Worm (Caenorhabditis elegans): Measurements from ENCODE around the gene egg-1.

Gene egg-1

DNA sequence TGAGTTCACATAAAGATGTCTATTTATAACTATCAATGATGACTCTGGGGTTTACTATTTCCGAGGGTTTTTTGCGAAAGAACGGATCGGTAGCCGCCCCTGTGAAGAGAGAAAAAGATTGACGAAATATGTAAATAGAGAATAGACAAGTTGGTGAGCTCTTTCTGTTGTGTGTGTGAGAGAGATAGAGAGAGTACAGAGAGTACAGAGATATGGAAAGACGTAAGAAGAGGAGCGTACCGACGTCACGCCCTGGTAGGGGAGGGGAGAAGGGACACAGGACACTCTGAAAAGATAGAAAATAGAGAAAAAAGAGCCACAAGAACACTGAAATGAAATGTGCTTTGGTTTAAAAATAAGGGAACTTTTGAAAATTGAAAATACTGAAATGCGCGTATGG is 39.7 kb upstream of the egg-1 start:
- TF ChIP-seq irx-1 (tag; optimal IDR thresholded peaks at IDR 0.05) = no peak
- no peak for TF ChIP-seq unc-130 (tag; optimal IDR thresholded peaks at IDR 0.05)
- TF ChIP-seq pag-3 (tag; optimal IDR thresholded peaks at IDR 0.05; ENCODE audit: borderline replicate concordance, insufficient read depth) = no peak
- TF ChIP-seq aly-2 (tag; optimal IDR thresholded peaks at IDR 0.05) = no peak
- TF ChIP-seq ama-1 (optimal IDR thresholded peaks at IDR 0.05) = no peak
- peak; percentile 55 for TF ChIP-seq snu-23 (GFP tag; optimal IDR thresholded peaks at IDR 0.05)
- no peak for TF ChIP-seq ces-1 (GFP tag; optimal IDR thresholded peaks at IDR 0.05)
- TF ChIP-seq sox-4 (tag; optimal IDR thresholded peaks at IDR 0.05) = no peak
- TF ChIP-seq dpl-1 (GFP tag; optimal IDR thresholded peaks at IDR 0.05) = peak in 1 of 3 experiments; percentile 32
- TF ChIP-seq nhr-20 (tag; optimal IDR thresholded peaks at IDR 0.05) = peak; percentile 34
- peak; percentile 43 for TF ChIP-seq rnt-1 (tag; optimal IDR thresholded peaks at IDR 0.05)
- peak; percentile 29 to 30 for TF ChIP-seq efl-1 (optimal IDR thresholded peaks at IDR 0.05)
- no peak for TF ChIP-seq efl-1 (GFP tag; optimal IDR thresholded peaks at IDR 0.05 in 1 of 2)
- TF ChIP-seq zag-1 (tag; optimal IDR thresholded peaks at IDR 0.05) = no peak
- no peak for TF ChIP-seq ceh-8 (GFP tag; optimal IDR thresholded peaks at IDR 0.05)
- TF ChIP-seq nhr-28 (tag; optimal IDR thresholded peaks at IDR 0.05) = no peak
- no peak for TF ChIP-seq pqm-1 (tag; optimal IDR thresholded peaks at IDR 0.05)
- peak; percentile 33 for TF ChIP-seq fos-1 (tag; optimal IDR thresholded peaks at IDR 0.05)
- TF ChIP-seq nhr-84 (tag; optimal IDR thresholded peaks at IDR 0.05) = no peak
- no peak for TF ChIP-seq nhr-90 (tag; optimal IDR thresholded peaks at IDR 0.05; ENCODE audit: poor library complexity)
- no peak for TF ChIP-seq zip-4 (GFP tag; optimal IDR thresholded peaks at IDR 0.05)
- no peak for TF ChIP-seq Y116A8C.19 (tag; optimal IDR thresholded peaks at IDR 0.05; ENCODE audit: borderline replicate concordance)
- no peak for TF ChIP-seq ceh-63 (GFP tag; optimal IDR thresholded peaks at IDR 0.05)
- peak; percentile 41 for TF ChIP-seq fkh-8 (tag; optimal IDR thresholded peaks at IDR 0.05)
- peak; percentile 64 for TF ChIP-seq nhr-71 (tag; optimal IDR thresholded peaks at IDR 0.05)
- peak in 1 of 2 experiments; percentile 19 for TF ChIP-seq mdl-1 (tag; optimal IDR thresholded peaks at IDR 0.05)
- TF ChIP-seq mep-1 (tag; optimal IDR thresholded peaks at IDR 0.05) = peak; percentile 55
- TF ChIP-seq unc-30 (tag; optimal IDR thresholded peaks at IDR 0.05) = no peak
- no peak for TF ChIP-seq mab-9 (GFP tag; IDR thresholded peaks at IDR 0.05)
- peak; percentile 74 for TF ChIP-seq lin-14 (GFP tag; optimal IDR thresholded peaks at IDR 0.05)
- no peak for TF ChIP-seq tlp-1 (tag; optimal IDR thresholded peaks at IDR 0.05)
- TF ChIP-seq egl-27 (tag; optimal IDR thresholded peaks at IDR 0.05) = no peak
- peak; percentile 22 to 67 for TF ChIP-seq lsy-2 (tag; optimal IDR thresholded peaks at IDR 0.05)
- 0 out of 2 replicates have a peak, but pooled peaks have one; percentile 7 for TF ChIP-seq isw-1 (GFP tag; IDR thresholded peaks at IDR 0.05)
- TF ChIP-seq nhr-85 (tag) = no peak
- TF ChIP-seq unc-98 (GFP tag; IDR thresholded peaks at IDR 0.05) = no peak
- TF ChIP-seq tbx-2 (tag; optimal IDR thresholded peaks at IDR 0.05) = peak; percentile 42
- TF ChIP-seq lin-39 (tag; optimal IDR thresholded peaks at IDR 0.05) = no peak
- no peak for TF ChIP-seq vab-15 (tag; optimal IDR thresholded peaks at IDR 0.05)
- TF ChIP-seq elt-3 (tag; optimal IDR thresholded peaks at IDR 0.05) = no peak
- TF ChIP-seq ztf-11 (tag; optimal IDR thresholded peaks at IDR 0.05) = peak in 1 of 2 experiments; percentile 30
- TF ChIP-seq unc-62 (GFP tag; optimal IDR thresholded peaks at IDR 0.05) = no peak
- peak; percentile 12 for TF ChIP-seq C16A3.4 (tag; optimal IDR thresholded peaks at IDR 0.05)
- TF ChIP-seq xbp-1 (tag; optimal IDR thresholded peaks at IDR 0.05) = peak; percentile 13
- no peak for TF ChIP-seq ets-5 (GFP tag; IDR thresholded peaks at IDR 0.05)
- TF ChIP-seq ztf-4 (tag; optimal IDR thresholded peaks at IDR 0.05) = no peak
- no peak for TF ChIP-seq sup-37 (GFP tag; optimal IDR thresholded peaks at IDR 0.05)
- no peak for TF ChIP-seq ceh-90 (tag; optimal IDR thresholded peaks at IDR 0.05)
- TF ChIP-seq egl-13 (tag; optimal IDR thresholded peaks at IDR 0.05) = no peak
- no peak for TF ChIP-seq F16B12.6 (tag; optimal IDR thresholded peaks at IDR 0.05)
- TF ChIP-seq hpl-2 (GFP tag; optimal IDR thresholded peaks at IDR 0.05) = no peak
- no peak for TF ChIP-seq nhr-12 (tag; optimal IDR thresholded peaks at IDR 0.05)
- no peak for TF ChIP-seq nhr-11 (tag; optimal IDR thresholded peaks at IDR 0.05)
- peak; percentile 47 for TF ChIP-seq nhr-77 (tag; optimal IDR thresholded peaks at IDR 0.05)
- TF ChIP-seq swsn-7 (tag; optimal IDR thresholded peaks at IDR 0.05) = peak; percentile 47

All from whole organism, L1 larva.